Worm (Caenorhabditis elegans): Measurements from ENCODE around the gene Y25C1A.14.

DNA sequence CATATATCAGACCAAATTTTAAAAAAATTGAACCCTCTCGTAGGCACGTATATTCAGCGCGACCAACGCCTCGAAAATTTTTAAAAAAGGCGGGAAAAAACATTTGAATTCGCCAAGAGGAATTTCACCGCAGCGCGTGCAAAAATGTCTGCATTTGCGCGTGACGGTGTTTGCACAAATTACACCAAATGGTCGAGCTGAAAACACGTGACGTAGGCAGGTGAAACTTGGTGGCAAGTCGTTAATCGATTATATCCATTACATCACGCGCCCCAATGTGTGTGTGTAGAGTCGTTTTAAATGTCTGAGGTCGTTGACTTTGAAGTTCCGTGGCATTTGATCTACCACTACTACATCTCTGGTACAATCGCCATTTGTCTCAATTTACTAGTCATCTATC is 46.1 kb downstream of the Y25C1A.14 start, which contains the start of gene sri-31:
- no peak for TF ChIP-seq R02D3.7 (tag; optimal IDR thresholded peaks at IDR 0.05)
- no peak for TF ChIP-seq nhr-77 (tag; optimal IDR thresholded peaks at IDR 0.05)
- no peak for TF ChIP-seq tbx-2 (tag; optimal IDR thresholded peaks at IDR 0.05)
- TF ChIP-seq egl-5 (tag; optimal IDR thresholded peaks at IDR 0.05), result no peak
- TF ChIP-seq unc-62 (GFP tag; optimal IDR thresholded peaks at IDR 0.05), result no peak
- TF ChIP-seq ama-1 (optimal IDR thresholded peaks at IDR 0.05), result no peak
- TF ChIP-seq fkh-10 (GFP tag; optimal IDR thresholded peaks at IDR 0.05), result no peak
- no peak for TF ChIP-seq nhr-12 (tag; optimal IDR thresholded peaks at IDR 0.05)
- no peak for TF ChIP-seq unc-39 (tag; optimal IDR thresholded peaks at IDR 0.05)
- no peak for TF ChIP-seq mdl-1 (tag; optimal IDR thresholded peaks at IDR 0.05)
- TF ChIP-seq ceh-82 (tag; optimal IDR thresholded peaks at IDR 0.05), result no peak
- TF ChIP-seq pqm-1 (tag; optimal IDR thresholded peaks at IDR 0.05), result no peak

Measured in whole organism, L3 larva.